Worm (Caenorhabditis elegans): ENCODE results near the gene K01A11.1.

DNA sequence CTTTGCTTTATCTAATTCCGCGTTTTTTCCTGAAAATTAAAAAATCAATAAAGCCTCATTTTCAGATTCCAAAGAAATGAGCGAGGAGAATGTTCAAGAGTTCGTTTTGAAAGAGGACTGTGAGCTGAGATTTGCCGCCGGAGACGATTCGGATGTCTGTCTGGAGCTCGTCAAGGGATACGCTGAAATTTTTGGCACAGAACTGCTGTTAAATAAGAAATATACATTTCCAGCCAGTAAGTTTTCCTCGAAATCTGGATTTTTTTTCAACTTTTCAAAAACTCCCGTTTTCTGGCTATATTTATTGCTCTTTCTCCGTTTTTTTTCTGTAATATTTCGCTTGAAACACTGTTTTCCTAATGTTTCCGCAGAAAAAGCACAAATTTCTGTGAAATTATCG lies 33.6 kb downstream of the K01A11.1 start, which contains the start of gene clpf-1:
- TF ChIP-seq nhr-237 (tag; optimal IDR thresholded peaks at IDR 0.05) (no peak), ceh-32 (tag; optimal IDR thresholded peaks at IDR 0.05; ENCODE audit: poor library complexity) (no peak), unc-130 (GFP tag; optimal IDR thresholded peaks at IDR 0.05) (no peak), Y5F2A.4 (GFP tag; optimal IDR thresholded peaks at IDR 0.05) (no peak)

All from whole organism, L4 larva.